Worm (Caenorhabditis elegans) whole organism, L4/young adult: ENCODE results near the gene BE10.1.

ENCODE experiments used
- W03F9.2 ChIP-seq: fragments of 150-350 bp; optimal IDR thresholded peaks from 2 replicates; lab custom pipeline; 2014; ENCODE audit warnings: missing biosample characterization, missing genetic modification characterization
- dao-5 ChIP-seq: sonication (generic microtip); optimal IDR thresholded peaks from 2 replicates; lab custom pipeline; 2016; ENCODE audit warnings: missing genotype, missing genetic modification characterization, moderate library complexity, missing compliant biosample characterization

- TF ChIP-seq W03F9.2 = no peak
- TF ChIP-seq dao-5 = no peak
Observed at ce11 chrIII:12785427-12785826, 3.9 kb downstream of the BE10.1 start.
